Worm (Caenorhabditis elegans): ENCODE data around the gene Y56A3A.22.

- no peak for TF ChIP-seq dao-5 (tag; optimal IDR thresholded peaks at IDR 0.05)
- no peak for TF ChIP-seq him-1 (tag; optimal IDR thresholded peaks at IDR 0.05)
- TF ChIP-seq W03F9.2 (tag; optimal IDR thresholded peaks at IDR 0.05) = no peak
Observed at ce11 chrIII:11949276-11949879, 27.9 kb downstream of the Y56A3A.22 start.
